Worm (Caenorhabditis elegans): ENCODE measurements around the gene fkh-4.

DNA sequence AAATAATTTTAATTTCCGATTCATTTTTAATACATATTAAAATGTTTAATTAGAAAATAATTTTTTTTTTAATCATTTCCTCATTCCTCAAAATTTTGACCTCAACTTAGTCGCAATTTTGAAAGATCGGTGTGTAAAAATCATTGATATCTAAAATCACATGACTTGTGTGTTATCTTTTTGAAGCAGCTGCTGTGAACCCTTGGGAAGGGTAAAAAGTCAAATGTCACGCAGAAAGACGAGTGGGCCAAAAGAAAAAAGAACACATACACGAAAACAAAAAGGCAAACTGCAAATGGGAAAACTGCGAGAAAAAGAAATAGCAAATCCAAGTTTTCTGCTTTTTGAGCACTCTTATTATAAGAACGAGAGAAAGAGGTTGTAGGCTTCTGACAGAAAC is 45.4 kb downstream of the fkh-4 start:
- no peak for TF ChIP-seq lin-15B (tag; optimal IDR thresholded peaks at IDR 0.05)
- no peak for TF ChIP-seq hlh-17 (GFP tag; optimal IDR thresholded peaks at IDR 0.05; ENCODE audit: borderline replicate concordance)
- TF ChIP-seq nhr-77 (tag; optimal IDR thresholded peaks at IDR 0.05): no peak
- no peak for TF ChIP-seq elt-3 (tag; optimal IDR thresholded peaks at IDR 0.05)
- TF ChIP-seq ceh-82 (tag; optimal IDR thresholded peaks at IDR 0.05): no peak
